Worm (Caenorhabditis elegans): ENCODE measurements around the gene R09E10.13.

DNA sequence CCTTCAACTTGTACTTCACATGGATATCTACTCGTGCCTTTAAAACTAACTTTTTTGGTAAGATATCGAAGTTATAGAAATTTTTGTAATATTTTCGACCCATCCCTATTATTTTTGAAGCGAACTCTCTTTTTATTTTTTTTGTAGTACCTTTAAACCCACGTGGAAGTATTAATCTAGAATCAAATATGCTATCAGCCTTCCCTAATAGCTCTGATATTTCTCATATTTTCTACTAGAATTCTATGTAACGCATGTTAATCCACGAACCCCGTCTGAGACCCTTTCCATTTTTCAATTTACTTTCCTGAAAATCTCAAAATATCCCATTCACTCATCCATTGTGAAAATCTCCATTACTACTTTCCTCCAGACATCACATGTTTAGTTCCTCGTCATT lies 21.6 kb downstream of the R09E10.13 start:
- TF ChIP-seq ceh-31 (tag; optimal IDR thresholded peaks at IDR 0.05) (no peak), rnt-1 (tag; optimal IDR thresholded peaks at IDR 0.05) (no peak), nfya-1 (tag; optimal IDR thresholded peaks at IDR 0.05) (no peak), ama-1 (optimal IDR thresholded peaks at IDR 0.05) (no peak), unc-86 (tag; optimal IDR thresholded peaks at IDR 0.05) (no peak), sox-2 (GFP tag; IDR thresholded peaks at IDR 0.05) (no peak), npax-4 (tag; optimal IDR thresholded peaks at IDR 0.05) (no peak), fkh-10 (GFP tag; optimal IDR thresholded peaks at IDR 0.05) (no peak), nhr-11 (tag; optimal IDR thresholded peaks at IDR 0.05) (no peak), sdc-2 (tag; optimal IDR thresholded peaks at IDR 0.05) (no peak)
